Worm (Caenorhabditis elegans) whole organism, L4 larva: ENCODE data around the gene hlh-3.

Experiments used
- D1046.2 ChIP-seq: fragments of 200-800 bp; sonication (Bioruptor generic); IDR thresholded peaks from 2 replicates; pipeline ENCODE4 v1.3.6; 2022; ENCODE audit warnings: missing genetic modification characterization, missing compliant biosample characterization
- F26F4.8 ChIP-seq: fragments of 200-800 bp; sonication (Bioruptor generic); conservative IDR thresholded peaks from 2 replicates; pipeline ENCODE4 v1.3.6; 2022; ENCODE audit warnings: missing genetic modification characterization, missing compliant biosample characterization
- R02D3.7 ChIP-seq: fragments of 150-350 bp; sonication (generic microtip); optimal IDR thresholded peaks from 3 replicates; lab custom pipeline; 2014; ENCODE audit warnings: missing biosample characterization, missing genetic modification characterization
- T20F7.1 ChIP-seq: fragments of 200-800 bp; sonication (Bioruptor generic); optimal IDR thresholded peaks from 2 replicates; lab custom pipeline; 2018; ENCODE audit warnings: mild to moderate bottlenecking, missing genetic modification characterization, missing compliant biosample characterization
- T26A8.4 ChIP-seq: fragments of 200-800 bp; sonication (Bioruptor generic); IDR thresholded peaks from 2 replicates; pipeline ENCODE4 v1.3.6; 2022; ENCODE audit warnings: missing genetic modification characterization, missing compliant biosample characterization
- Y48G9A.11 ChIP-seq: fragments of 200-800 bp; sonication (Bioruptor generic); IDR thresholded peaks from 2 replicates; pipeline ENCODE4 v1.3.6; 2022; ENCODE audit warnings: missing genetic modification reagents, missing genetic modification characterization, missing compliant biosample characterization
- Y5F2A.4 ChIP-seq: fragments of 200-800 bp; sonication (Bioruptor generic); optimal IDR thresholded peaks from 2 replicates; lab custom pipeline; 2018; ENCODE audit warnings: mild to moderate bottlenecking, missing genetic modification characterization, missing compliant biosample characterization
- ZK337.2 ChIP-seq: fragments of 200-800 bp; sonication (Bioruptor generic); IDR thresholded peaks from 2 replicates; pipeline ENCODE4 v1.3.6; 2022; ENCODE audit warnings: missing genetic modification reagents, missing genetic modification characterization, missing compliant biosample characterization
- ZK546.5 ChIP-seq, 2 experiments: sonication (generic microtip); optimal IDR thresholded peaks; 2 replicates each; lab custom pipeline; 2017; ENCODE audit warnings: missing biosample characterization in 2 of 2, missing genetic modification characterization in 2 of 2
- aha-1 ChIP-seq: fragments of 150-350 bp; peaks from one replicate; lab custom pipeline; 2014; ENCODE audit warnings: missing biosample characterization, missing genetic modification characterization
- aly-2 ChIP-seq: sonication (generic microtip); optimal IDR thresholded peaks from 2 replicates; lab custom pipeline; 2018; ENCODE audit warnings: missing biosample characterization, missing genetic modification characterization
- ama-1 ChIP-seq: fragments of 150-350 bp; optimal IDR thresholded peaks from 2 replicates; lab custom pipeline; 2014; ENCODE audit warnings: inconsistent platforms, mixed read lengths
- ceh-28 ChIP-seq: fragments of 150-350 bp; optimal IDR thresholded peaks from 2 replicates; lab custom pipeline; 2014; ENCODE audit warnings: missing biosample characterization, missing genetic modification reagents, missing genetic modification characterization
- ceh-62 ChIP-seq: sonication (generic microtip); optimal IDR thresholded peaks from 2 replicates; lab custom pipeline; 2017; ENCODE audit warnings: missing biosample characterization, missing genetic modification characterization
- ces-1 ChIP-seq: fragments of 150-350 bp; sonication (generic microtip); optimal IDR thresholded peaks from 4 replicates; lab custom pipeline; 2014; ENCODE audit warnings: missing biosample characterization, missing genetic modification reagents, missing genetic modification characterization
- ctbp-1 ChIP-seq: fragments of 200-800 bp; sonication (Bioruptor generic); IDR thresholded peaks from 2 replicates; pipeline ENCODE4 v1.3.6; 2022; ENCODE audit warnings: missing genetic modification reagents, missing genetic modification characterization, missing compliant biosample characterization
- dmd-6 ChIP-seq: fragments of 200-800 bp; sonication (Bioruptor generic); IDR thresholded peaks from 2 replicates; pipeline ENCODE4 v1.3.6; 2022; ENCODE audit warnings: missing genetic modification reagents, missing genetic modification characterization, missing compliant biosample characterization
- dmd-9 ChIP-seq: fragments of 200-800 bp; sonication (Bioruptor generic); IDR thresholded peaks from 2 replicates; pipeline ENCODE4 v1.3.6; 2022; ENCODE audit warnings: missing genetic modification reagents, missing genetic modification characterization, missing compliant biosample characterization
- dpl-1 ChIP-seq: fragments of 150-350 bp; optimal IDR thresholded peaks from 2 replicates; lab custom pipeline; 2014; ENCODE audit warnings: missing biosample characterization, missing genetic modification reagents, missing genetic modification characterization
- dve-1 ChIP-seq: sonication (generic microtip); optimal IDR thresholded peaks from 2 replicates; lab custom pipeline; 2017; ENCODE audit warnings: antibody characterized with exemption, mild to moderate bottlenecking, missing genetic modification characterization, missing compliant biosample characterization; ENCODE audit not compliant: insufficient read depth
- egl-27 ChIP-seq: sonication (generic microtip); optimal IDR thresholded peaks from 3 replicates; lab custom pipeline; 2017; ENCODE audit warnings: missing biosample characterization, missing genetic modification reagents, missing genetic modification characterization
- egl-43 ChIP-seq: fragments of 200-800 bp; sonication (Bioruptor generic); IDR thresholded peaks from 2 replicates; pipeline ENCODE4 v1.3.6; 2022; ENCODE audit warnings: missing genetic modification reagents, missing genetic modification characterization, missing compliant biosample characterization
- hlh-30 ChIP-seq: sonication (generic microtip); optimal IDR thresholded peaks from 2 replicates; lab custom pipeline; 2017; ENCODE audit warnings: antibody characterized with exemption, mild to moderate bottlenecking, missing genetic modification characterization, missing compliant biosample characterization; ENCODE audit not compliant: insufficient read depth
- hmg-1.1 ChIP-seq: fragments of 200-800 bp; sonication (Bioruptor generic); IDR thresholded peaks from 2 replicates; pipeline ENCODE4 v1.3.6; 2022; ENCODE audit warnings: missing genetic modification reagents, missing genetic modification characterization, missing compliant biosample characterization
- jun-1 ChIP-seq: fragments of 150-350 bp; optimal IDR thresholded peaks from 2 replicates; lab custom pipeline; 2014; ENCODE audit warnings: missing biosample characterization, missing genetic modification reagents, missing genetic modification characterization
- lim-7 ChIP-seq: fragments of 200-800 bp; sonication (Bioruptor generic); IDR thresholded peaks from 2 replicates; pipeline ENCODE4 v1.3.6; 2022; ENCODE audit warnings: missing genetic modification characterization, missing compliant biosample characterization
- lin-13 ChIP-seq: fragments of 150-350 bp; optimal IDR thresholded peaks from 2 replicates; lab custom pipeline; 2014; ENCODE audit warnings: missing biosample characterization, missing genetic modification reagents, missing genetic modification characterization
- lin-38 ChIP-seq: fragments of 200-800 bp; sonication (Bioruptor generic); IDR thresholded peaks from 2 replicates; pipeline ENCODE4 v1.3.6; 2022; ENCODE audit warnings: missing genetic modification reagents, missing genetic modification characterization, missing compliant biosample characterization
- lsy-2 ChIP-seq, 2 experiments: fragments of 150-350 bp in 1 of 2; sonication (generic microtip) in 1 of 2; optimal IDR thresholded peaks; 2 replicates each; lab custom pipeline; 2014 to 2017; ENCODE audit warnings: missing biosample characterization in 2 of 2, missing genetic modification characterization in 2 of 2
- madf-5 ChIP-seq, 2 experiments: fragments of 200-800 bp; sonication (Bioruptor generic); IDR thresholded peaks; 2 replicates each; pipeline ENCODE4 v1.3.6; 2022; ENCODE audit warnings: missing compliant biosample characterization in 2 of 2, missing genetic modification characterization in 2 of 2
- madf-9 ChIP-seq: fragments of 200-800 bp; sonication (Bioruptor generic); conservative IDR thresholded peaks from 2 replicates; pipeline ENCODE4 v1.3.6; 2022; ENCODE audit warnings: missing genetic modification reagents, missing genetic modification characterization, missing compliant biosample characterization
- mdt-29 ChIP-seq: fragments of 200-800 bp; sonication (Bioruptor generic); IDR thresholded peaks from 2 replicates; pipeline ENCODE4 v1.3.6; 2022; ENCODE audit warnings: missing genetic modification reagents, missing genetic modification characterization, missing compliant biosample characterization
- mes-2 ChIP-seq: sonication (generic microtip); optimal IDR thresholded peaks from 2 replicates; lab custom pipeline; 2016; ENCODE audit warnings: missing genotype, mild to moderate bottlenecking, missing genetic modification characterization, missing compliant biosample characterization; ENCODE audit not compliant: poor library complexity, severe bottlenecking
- mxl-2 ChIP-seq: fragments of 200-800 bp; sonication (Bioruptor generic); conservative IDR thresholded peaks from 2 replicates; pipeline ENCODE4 v1.3.6; 2022; ENCODE audit warnings: missing genetic modification reagents, missing genetic modification characterization, missing compliant biosample characterization
- nhr-10 ChIP-seq: fragments of 150-350 bp; optimal IDR thresholded peaks from 2 replicates; lab custom pipeline; 2014; ENCODE audit warnings: missing biosample characterization, missing genetic modification characterization
- nhr-102 ChIP-seq: sonication (generic microtip); optimal IDR thresholded peaks from 2 replicates; lab custom pipeline; 2016; ENCODE audit warnings: mild to moderate bottlenecking, missing genetic modification characterization, moderate library complexity, missing compliant biosample characterization
- nhr-237 ChIP-seq: sonication (generic microtip); optimal IDR thresholded peaks from 2 replicates; lab custom pipeline; 2017; ENCODE audit warnings: missing biosample characterization, missing genetic modification characterization
- nhr-28 ChIP-seq: fragments of 150-350 bp; optimal IDR thresholded peaks from 2 replicates; lab custom pipeline; 2014; ENCODE audit warnings: missing biosample characterization, missing genetic modification characterization
- nhr-41 ChIP-seq: fragments of 200-800 bp; sonication (Bioruptor generic); IDR thresholded peaks from 2 replicates; pipeline ENCODE4 v1.3.6; 2022; ENCODE audit warnings: missing genetic modification reagents, missing genetic modification characterization, missing compliant biosample characterization
- nhr-42 ChIP-seq: fragments of 200-800 bp; sonication (Bioruptor generic); IDR thresholded peaks from 2 replicates; pipeline ENCODE4 v1.3.6; 2022; ENCODE audit warnings: missing genetic modification characterization, missing compliant biosample characterization
- nhr-48 ChIP-seq: sonication (generic microtip); optimal IDR thresholded peaks from 2 replicates; lab custom pipeline; 2016; ENCODE audit warnings: mild to moderate bottlenecking, missing genetic modification characterization, missing compliant biosample characterization
- nhr-6 ChIP-seq: fragments of 150-350 bp; optimal IDR thresholded peaks from 2 replicates; lab custom pipeline; 2014; ENCODE audit warnings: missing biosample characterization, missing genetic modification characterization
- nhr-76 ChIP-seq: fragments of 150-350 bp; optimal IDR thresholded peaks from 2 replicates; lab custom pipeline; 2014; ENCODE audit warnings: missing biosample characterization, missing genetic modification characterization
- pqm-1 ChIP-seq: sonication (generic microtip); optimal IDR thresholded peaks from 2 replicates; lab custom pipeline; 2017; ENCODE audit warnings: missing biosample characterization, missing genetic modification characterization
- saeg-2 ChIP-seq: fragments of 200-800 bp; sonication (Bioruptor generic); IDR thresholded peaks from 2 replicates; pipeline ENCODE4 v1.3.6; 2022; ENCODE audit warnings: missing genetic modification reagents, missing genetic modification characterization, missing compliant biosample characterization
- set-16 ChIP-seq: fragments of 200-800 bp; sonication (Bioruptor generic); IDR thresholded peaks from 2 replicates; pipeline ENCODE4 v1.3.6; 2022; ENCODE audit warnings: missing genetic modification reagents, missing genetic modification characterization, missing compliant biosample characterization
- snpc-1.2 ChIP-seq: fragments of 200-800 bp; sonication (Bioruptor generic); IDR thresholded peaks from 2 replicates; pipeline ENCODE4 v1.3.6; 2022; ENCODE audit warnings: missing genetic modification reagents, missing genetic modification characterization, missing compliant biosample characterization
- snpc-4 ChIP-seq: fragments of 150-350 bp; optimal IDR thresholded peaks from 2 replicates; lab custom pipeline; 2014; ENCODE audit warnings: missing biosample characterization, missing genetic modification characterization
- spr-1 ChIP-seq: sonication (generic microtip); optimal IDR thresholded peaks from 2 replicates; lab custom pipeline; 2016; ENCODE audit warnings: mild to moderate bottlenecking, missing genetic modification characterization, missing compliant biosample characterization
- tag-97 ChIP-seq: fragments of 200-800 bp; sonication (Bioruptor generic); IDR thresholded peaks from 2 replicates; pipeline ENCODE4 v1.3.6; 2022; ENCODE audit warnings: missing genetic modification characterization, missing compliant biosample characterization
- unc-39 ChIP-seq: sonication (generic microtip); optimal IDR thresholded peaks from 2 replicates; lab custom pipeline; 2017; ENCODE audit warnings: missing biosample characterization, missing genetic modification characterization
- zag-1 ChIP-seq: fragments of 150-350 bp; optimal IDR thresholded peaks from 2 replicates; lab custom pipeline; 2014; ENCODE audit warnings: missing biosample characterization, missing genetic modification characterization
- zip-2 ChIP-seq: fragments of 150-350 bp; optimal IDR thresholded peaks from 2 replicates; lab custom pipeline; 2014; ENCODE audit warnings: missing biosample characterization, missing genetic modification characterization
- ztf-11 ChIP-seq: fragments of 150-350 bp; optimal IDR thresholded peaks from 2 replicates; lab custom pipeline; 2014; ENCODE audit warnings: missing biosample characterization, missing genetic modification characterization

hlh-3 gene

DNA sequence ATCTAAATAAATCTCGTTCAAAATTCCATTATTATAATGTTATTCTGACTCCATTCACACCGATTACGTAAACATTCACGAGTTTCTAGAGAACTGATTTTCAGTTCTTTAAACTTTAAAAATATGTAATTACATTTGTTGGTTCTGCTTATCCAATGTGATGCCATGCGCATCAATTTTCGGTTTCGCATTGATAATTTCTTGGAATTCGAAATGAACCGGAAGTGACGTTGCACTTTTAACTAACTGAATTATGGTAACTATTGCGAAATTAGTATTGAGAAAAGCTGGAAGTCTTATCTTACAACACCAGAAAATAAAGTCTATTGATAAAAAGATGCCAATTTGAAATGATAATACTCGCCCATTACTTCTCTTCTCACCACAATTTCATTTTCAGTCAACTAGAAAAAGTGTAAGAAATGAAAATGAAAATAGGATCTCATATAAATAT lies 31.4 kb downstream of the hlh-3 start (continued):
- TF ChIP-seq T20F7.1 (peak; percentile 5), madf-5 (GFP tag; IDR thresholded peaks at IDR 0.05; lab: Robert Waterston, UW) (no peak), dpl-1 (GFP tag; lab: Kevin White, UChicago) (no peak), ztf-11 (no peak), lim-7 (GFP tag; lab: Robert Waterston, UW) (no peak), aly-2 (no peak), mdt-29 (GFP tag; lab: Robert Waterston, UW) (no peak), ces-1 (GFP tag; lab: Kevin White, UChicago) (peak; percentile 52), aha-1 (tag; lab: Kevin White, UChicago) (peak; percentile 69), set-16 (GFP tag; lab: Robert Waterston, UW) (no peak), Y48G9A.11 (GFP tag; lab: Robert Waterston, UW) (no peak), ceh-62 (tag; lab: Kevin White, UChicago) (no peak), mes-2 (tag; lab: Kevin White, UChicago) (no peak), nhr-41 (GFP tag; lab: Robert Waterston, UW) (no peak), egl-27 (tag; lab: Kevin White, UChicago) (no peak), spr-1 (tag; lab: Kevin White, UChicago) (no peak), T26A8.4 (GFP tag; lab: Robert Waterston, UW) (no peak), nhr-76 (no peak), ZK337.2 (GFP tag; lab: Robert Waterston, UW) (no peak), dmd-9 (GFP tag; lab: Robert Waterston, UW) (no peak), ZK546.5 (tag; optimal IDR thresholded peaks at IDR 0.05; lab: Kevin White, UChicago) (no peak), F26F4.8 (GFP tag; lab: Robert Waterston, UW) (no peak), nhr-237 (tag; lab: Kevin White, UChicago) (no peak), madf-9 (no peak), ctbp-1 (no peak), lin-38 (GFP tag; lab: Robert Waterston, UW) (no peak), ama-1 (lab: Kevin White, UChicago) (no peak), ceh-28 (tag; lab: Kevin White, UChicago) (no peak), zip-2 (tag; lab: Kevin White, UChicago) (no peak), saeg-2 (GFP tag; lab: Robert Waterston, UW) (no peak), R02D3.7 (tag; lab: Kevin White, UChicago) (no peak), dve-1 (tag; lab: Kevin White, UChicago) (peak; percentile 59), snpc-4 (no peak), nhr-42 (no peak), zag-1 (no peak), nhr-6 (no peak), nhr-28 (peak; percentile 75), lsy-2 (tag; optimal IDR thresholded peaks at IDR 0.05; lab: Kevin White, UChicago) (peak in 1 of 2 experiments; percentile 46), D1046.2 (GFP tag; lab: Robert Waterston, UW) (no peak), nhr-48 (tag; lab: Kevin White, UChicago) (peak; percentile 58), jun-1 (no peak), unc-39 (tag; lab: Kevin White, UChicago) (no peak), Y5F2A.4 (GFP tag; lab: Kevin White, UChicago) (no peak), pqm-1 (tag; lab: Kevin White, UChicago) (peak; percentile 91), lin-13 (no peak), mxl-2 (GFP tag; lab: Robert Waterston, UW) (no peak), egl-43 (GFP tag; lab: Robert Waterston, UW) (no peak), hlh-30 (tag; lab: Kevin White, UChicago) (no peak), nhr-10 (tag; lab: Kevin White, UChicago) (no peak), tag-97 (no peak), hmg-1.1 (GFP tag; lab: Robert Waterston, UW) (no peak), nhr-102 (tag; lab: Kevin White, UChicago) (no peak), snpc-1.2 (GFP tag; lab: Robert Waterston, UW) (no peak), dmd-6 (GFP tag; lab: Robert Waterston, UW) (peak; percentile 59)
